Worm (Caenorhabditis elegans): ENCODE data around the gene str-52.

DNA sequence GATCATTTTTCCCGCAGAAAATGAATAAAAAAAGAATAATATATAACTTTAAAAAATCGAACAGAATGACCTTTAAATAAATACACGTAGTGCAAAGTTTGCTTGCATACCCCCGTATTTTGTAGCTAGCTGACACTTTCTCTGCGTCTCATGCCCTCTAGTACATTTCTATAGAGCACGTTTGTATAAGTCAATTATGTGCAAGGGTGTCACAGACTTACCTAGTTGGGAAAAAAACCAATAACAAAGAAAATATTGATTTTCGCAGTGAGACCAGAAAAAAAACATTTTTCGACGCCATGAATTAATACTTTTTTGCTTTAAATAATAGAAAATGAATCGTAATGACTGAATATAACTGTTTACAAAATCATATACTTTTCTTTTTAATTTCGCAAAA lies 36.6 kb downstream of the str-52 start, which contains the start of gene ckb-4:
- TF ChIP-seq ceh-16 (tag; optimal IDR thresholded peaks at IDR 0.05) = no peak
- no peak for TF ChIP-seq unc-62 (GFP tag; optimal IDR thresholded peaks at IDR 0.05)
- TF ChIP-seq nhr-77 (tag; optimal IDR thresholded peaks at IDR 0.05) = no peak
- no peak for TF ChIP-seq lin-13 (GFP tag; optimal IDR thresholded peaks at IDR 0.05)
- TF ChIP-seq unc-39 (tag; optimal IDR thresholded peaks at IDR 0.05) = no peak
- TF ChIP-seq blmp-1 (tag; optimal IDR thresholded peaks at IDR 0.05; ENCODE audit: insufficient read depth) = no peak
